Fruit fly (Drosophila melanogaster): ENCODE measurements around the gene wat.

wat gene

DNA sequence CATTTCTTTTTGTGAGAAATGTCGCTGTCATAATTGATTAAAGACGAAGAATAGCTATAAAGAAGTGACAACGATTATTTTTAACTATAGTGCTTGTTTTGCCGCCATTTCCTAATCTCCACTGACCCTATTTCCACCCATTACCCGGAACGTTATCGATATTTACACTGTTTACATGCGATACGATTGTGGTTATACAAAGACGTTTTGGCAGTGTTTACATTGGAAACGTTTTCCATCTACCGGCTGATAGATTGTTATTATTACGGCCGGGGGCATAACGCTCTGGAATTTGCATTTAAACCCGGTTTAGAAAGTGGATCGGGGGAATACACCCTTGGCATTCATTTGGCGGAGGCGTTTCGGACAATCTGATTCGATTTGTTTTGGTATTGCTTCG lies 46.1 kb upstream of the wat start (continued):
- TF ChIP-seq Optix (GFP tag; IDR thresholded peaks at IDR 0.05) (no peak), Hr51 (GFP tag; optimal IDR thresholded peaks at IDR 0.05) (no peak), croc (GFP tag; conservative IDR thresholded peaks at IDR 0.05) (no peak), Dfd (GFP tag; optimal IDR thresholded peaks at IDR 0.05) (no peak), CG12155 (GFP tag; optimal IDR thresholded peaks at IDR 0.05) (no peak), CG15601 (tag; optimal IDR thresholded peaks at IDR 0.05) (peak; percentile 13), CG8290 (GFP tag; optimal IDR thresholded peaks at IDR 0.05) (no peak), CG8290 (tag; optimal IDR thresholded peaks at IDR 0.05) (peak in 1 of 2 experiments; percentile 45), Med (GFP tag) (peak; percentile 81), fd102C (GFP tag; optimal IDR thresholded peaks at IDR 0.05) (peak; percentile 32), gsb-n (tag; optimal IDR thresholded peaks at IDR 0.05) (no peak), dimm (GFP tag; IDR thresholded peaks at IDR 0.05) (no peak), br (optimal IDR thresholded peaks at IDR 0.05) (no peak), ttk (GFP tag; IDR thresholded peaks at IDR 0.05) (no peak), Fer1 (GFP tag; optimal IDR thresholded peaks at IDR 0.05) (peak; percentile 43), B-H1 (GFP tag; IDR thresholded peaks at IDR 0.05) (no peak), CG13624 (GFP tag; optimal IDR thresholded peaks at IDR 0.05) (no peak), Doc3 (GFP tag; IDR thresholded peaks at IDR 0.05; ENCODE audit: partially characterized antibody) (no peak), CG11723 (GFP tag; optimal IDR thresholded peaks at IDR 0.05) (no peak), CG34376 (GFP tag; optimal IDR thresholded peaks at IDR 0.05) (peak; percentile 4), yki (optimal IDR thresholded peaks at IDR 0.05) (no peak), CG1529 (GFP tag; optimal IDR thresholded peaks at IDR 0.05) (no peak), Deaf1 (tag; optimal IDR thresholded peaks at IDR 0.05) (no peak), CG43689 (GFP tag; IDR thresholded peaks at IDR 0.05) (no peak), dpn (GFP tag; optimal IDR thresholded peaks at IDR 0.05) (no peak), tap (tag; optimal IDR thresholded peaks at IDR 0.05) (no peak), Nf-YC (tag; optimal IDR thresholded peaks at IDR 0.05) (no peak), CG3407 (GFP tag; optimal IDR thresholded peaks at IDR 0.05) (no peak), Sox100B (GFP tag; optimal IDR thresholded peaks at IDR 0.05) (peak; percentile 24), BEAF-32 (GFP tag; optimal IDR thresholded peaks at IDR 0.05) (peak; percentile 10), CG1233 (GFP tag; optimal IDR thresholded peaks at IDR 0.05) (peak; percentile 27), sens (GFP tag) (peak; percentile 69), MTF-1 (GFP tag; optimal IDR thresholded peaks at IDR 0.05; ENCODE audit: borderline replicate concordance) (peak; percentile 22), CG9817 (tag; optimal IDR thresholded peaks at IDR 0.05) (no peak), H2.0 (GFP tag; IDR thresholded peaks at IDR 0.05) (no peak), Jarid2 (GFP tag; optimal IDR thresholded peaks at IDR 0.05) (no peak), CG16779 (GFP tag; IDR thresholded peaks at IDR 0.05) (no peak), CG6272 (GFP tag; IDR thresholded peaks at IDR 0.05) (no peak), fru (optimal IDR thresholded peaks at IDR 0.05) (no peak), CG4730 (GFP tag; IDR thresholded peaks at IDR 0.05) (no peak), emc (GFP tag; optimal IDR thresholded peaks at IDR 0.05) (no peak), crp (GFP tag; optimal IDR thresholded peaks at IDR 0.05) (no peak), Myb (GFP tag; optimal IDR thresholded peaks at IDR 0.05) (no peak), CG13287 (GFP tag; IDR thresholded peaks at IDR 0.05; ENCODE audit: partially characterized antibody) (no peak), CHES-1-like (GFP tag; optimal IDR thresholded peaks at IDR 0.05) (no peak), Poxn (GFP tag; IDR thresholded peaks at IDR 0.05) (no peak), CG3838 (GFP tag; optimal IDR thresholded peaks at IDR 0.05) (no peak), CG1792 (GFP tag; optimal IDR thresholded peaks at IDR 0.05) (no peak), Side (GFP tag; optimal IDR thresholded peaks at IDR 0.05) (no peak), CG10321 (GFP tag; IDR thresholded peaks at IDR 0.05) (no peak), gce (GFP tag; IDR thresholded peaks at IDR 0.05) (0 out of 3 replicates have a peak, but pooled peaks have one; percentile 23), lov (optimal IDR thresholded peaks at IDR 0.05) (no peak), lov (GFP tag; IDR thresholded peaks at IDR 0.05) (no peak), tgo (GFP tag; IDR thresholded peaks at IDR 0.05) (no peak)

Measured in whole organism, embryonic.